Worm (Caenorhabditis elegans) whole organism, L4 larva: ENCODE data around the gene F02E11.4.

Source experiments
- ZK546.5 ChIP-seq, 2 experiments: sonication (generic microtip); optimal IDR thresholded peaks; 2 replicates each; lab custom pipeline; 2017; ENCODE audit warnings: missing biosample characterization in 2 of 2, missing genetic modification characterization in 2 of 2
- duxl-1 ChIP-seq: sonication (generic microtip); optimal IDR thresholded peaks from 2 replicates; lab custom pipeline; 2016; ENCODE audit warnings: mild to moderate bottlenecking, missing genetic modification characterization, moderate library complexity, missing compliant biosample characterization; ENCODE audit not compliant: poor library complexity
- lim-7 ChIP-seq: fragments of 200-800 bp; sonication (Bioruptor generic); IDR thresholded peaks from 2 replicates; pipeline ENCODE4 v1.3.6; 2022; ENCODE audit warnings: missing genetic modification characterization, missing compliant biosample characterization
- nhr-10 ChIP-seq: fragments of 150-350 bp; optimal IDR thresholded peaks from 2 replicates; lab custom pipeline; 2014; ENCODE audit warnings: missing biosample characterization, missing genetic modification characterization
- nhr-6 ChIP-seq: fragments of 150-350 bp; optimal IDR thresholded peaks from 2 replicates; lab custom pipeline; 2014; ENCODE audit warnings: missing biosample characterization, missing genetic modification characterization
- pqm-1 ChIP-seq: sonication (generic microtip); optimal IDR thresholded peaks from 2 replicates; lab custom pipeline; 2017; ENCODE audit warnings: missing biosample characterization, missing genetic modification characterization

DNA sequence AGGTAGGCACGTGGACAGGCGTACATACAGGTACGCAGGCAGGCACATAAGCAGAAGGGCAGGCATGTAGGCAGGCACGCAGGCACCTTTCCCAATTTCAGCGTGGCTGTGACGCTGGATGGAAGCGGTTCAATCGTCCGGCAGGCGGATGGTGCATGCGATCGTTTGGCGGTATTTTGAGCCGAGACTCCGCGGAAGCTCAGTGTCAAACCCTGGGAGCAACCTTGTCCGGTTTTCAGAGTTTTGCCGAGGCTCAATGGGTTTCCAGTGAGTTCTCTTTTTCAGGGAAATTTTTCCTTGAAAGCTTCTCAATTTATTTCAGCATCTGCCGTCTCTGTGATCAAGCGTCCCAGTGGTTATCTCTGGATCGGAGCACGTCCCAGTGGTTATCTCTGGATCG, 27.4 kb downstream of the F02E11.4 start:
- TF ChIP-seq duxl-1 (tag; lab: Kevin White, UChicago) (no peak), pqm-1 (tag; lab: Kevin White, UChicago) (no peak), nhr-10 (tag; lab: Kevin White, UChicago) (no peak), ZK546.5 (tag; optimal IDR thresholded peaks at IDR 0.05; lab: Kevin White, UChicago) (no peak), lim-7 (GFP tag; lab: Robert Waterston, UW) (no peak), nhr-6 (tag; lab: Kevin White, UChicago) (no peak)
